Worm (Caenorhabditis elegans): ENCODE measurements around the gene W03C9.2.
A peak's percentile ranks its signal among the peaks of the same experiment; 100 is the strongest.

The W03C9.2 gene

DNA sequence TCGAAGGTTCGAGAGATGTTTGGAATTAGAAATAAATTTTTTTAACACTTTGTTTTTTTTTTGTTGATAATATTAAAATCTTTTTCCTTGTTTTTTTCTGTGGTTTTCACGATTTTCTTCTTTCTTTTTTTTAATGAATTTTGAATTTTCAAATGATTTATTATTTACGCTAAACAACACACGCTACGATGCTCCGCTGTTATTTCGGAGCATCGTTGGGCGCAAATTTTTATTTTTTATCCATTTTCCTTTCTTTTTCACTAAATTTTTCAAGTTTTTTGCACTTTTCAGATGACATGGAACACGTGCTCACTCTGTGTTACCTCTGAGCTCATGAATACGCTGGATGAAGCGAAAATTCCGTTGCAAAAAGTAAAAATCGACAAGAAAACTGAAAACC is at the start of gene W03C9.2, which contains the start of gene W03C9.1:
W03C9.2 (plus strand) TSS at position 286 of the 400 bp plus-strand sequence.
W03C9.1 (minus strand) TSS at position 46 of the 400 bp plus-strand sequence.
- no peak for TF ChIP-seq alr-1 (tag; optimal IDR thresholded peaks at IDR 0.05; ENCODE audit: borderline replicate concordance)
- no peak for TF ChIP-seq aly-2 (tag; optimal IDR thresholded peaks at IDR 0.05)
- TF ChIP-seq egl-27 (tag; optimal IDR thresholded peaks at IDR 0.05): no peak
- TF ChIP-seq lsy-2 (tag; optimal IDR thresholded peaks at IDR 0.05): no peak
- no peak for TF ChIP-seq lin-35 (GFP tag; optimal IDR thresholded peaks at IDR 0.05)
- no peak for TF ChIP-seq tbx-2 (tag; optimal IDR thresholded peaks at IDR 0.05)
- no peak for TF ChIP-seq lir-3 (tag; optimal IDR thresholded peaks at IDR 0.05; ENCODE audit: poor library complexity)
- no peak for TF ChIP-seq nhr-28 (tag; optimal IDR thresholded peaks at IDR 0.05)
- TF ChIP-seq dpl-1 (GFP tag; optimal IDR thresholded peaks at IDR 0.05): no peak
- TF ChIP-seq C04F5.9 (tag; optimal IDR thresholded peaks at IDR 0.05): no peak
- TF ChIP-seq unc-30 (tag; optimal IDR thresholded peaks at IDR 0.05): no peak
- no peak for TF ChIP-seq hlh-17 (GFP tag; optimal IDR thresholded peaks at IDR 0.05; ENCODE audit: borderline replicate concordance)
- TF ChIP-seq fos-1 (tag; optimal IDR thresholded peaks at IDR 0.05): no peak

- TF ChIP-seq vab-15 (tag; optimal IDR thresholded peaks at IDR 0.05) (no peak), pag-3 (tag; optimal IDR thresholded peaks at IDR 0.05; ENCODE audit: borderline replicate concordance, insufficient read depth) (no peak), egl-27 (tag; optimal IDR thresholded peaks at IDR 0.05) (no peak), nhr-85 (tag) (no peak), C04F5.9 (tag; optimal IDR thresholded peaks at IDR 0.05) (no peak), lir-3 (tag; optimal IDR thresholded peaks at IDR 0.05; ENCODE audit: poor library complexity) (no peak), ceh-63 (GFP tag; optimal IDR thresholded peaks at IDR 0.05) (no peak), grh-1 (GFP tag; IDR thresholded peaks at IDR 0.05) (no peak), sptf-1 (tag; optimal IDR thresholded peaks at IDR 0.05) (no peak), unc-30 (tag; optimal IDR thresholded peaks at IDR 0.05) (no peak)
Observed at ce11 chrII:11914304-11914703, 47.9 kb upstream of the W03C9.2 start, which contains the start of gene ZK930.7. TSS of gene ZK930.7 (plus strand) at chrII:11914604.

- TF ChIP-seq snu-23 (GFP tag; optimal IDR thresholded peaks at IDR 0.05): no peak
- no peak for TF ChIP-seq egl-13 (tag; optimal IDR thresholded peaks at IDR 0.05)
- TF ChIP-seq efl-1 (optimal IDR thresholded peaks at IDR 0.05): peak; percentile 31 to 85
- TF ChIP-seq efl-1 (GFP tag; optimal IDR thresholded peaks at IDR 0.05 in 1 of 2): peak in 1 of 2 experiments; percentile 20
- no peak for TF ChIP-seq ztf-11 (tag; optimal IDR thresholded peaks at IDR 0.05)
- TF ChIP-seq fos-1 (tag; optimal IDR thresholded peaks at IDR 0.05): no peak
- peak; percentile 80 to 87 for TF ChIP-seq lsy-2 (tag; optimal IDR thresholded peaks at IDR 0.05)
- no peak for TF ChIP-seq ztf-4 (tag; optimal IDR thresholded peaks at IDR 0.05)
- TF ChIP-seq blmp-1 (tag; optimal IDR thresholded peaks at IDR 0.05): no peak
- TF ChIP-seq C34B4.2 (tag; optimal IDR thresholded peaks at IDR 0.05): no peak
- TF ChIP-seq zag-1 (tag; optimal IDR thresholded peaks at IDR 0.05): no peak
- TF ChIP-seq hpl-2 (GFP tag; optimal IDR thresholded peaks at IDR 0.05): peak; percentile 58
- TF ChIP-seq sptf-1 (tag; optimal IDR thresholded peaks at IDR 0.05): no peak
- TF ChIP-seq nhr-12 (tag; optimal IDR thresholded peaks at IDR 0.05): no peak
- TF ChIP-seq Y116A8C.19 (tag; optimal IDR thresholded peaks at IDR 0.05; ENCODE audit: borderline replicate concordance): no peak
- no peak for TF ChIP-seq aly-2 (tag; optimal IDR thresholded peaks at IDR 0.05)
- no peak for TF ChIP-seq nhr-237 (tag; optimal IDR thresholded peaks at IDR 0.05)
- no peak for TF ChIP-seq swsn-7 (tag; optimal IDR thresholded peaks at IDR 0.05)
- no peak for TF ChIP-seq unc-86 (tag; optimal IDR thresholded peaks at IDR 0.05)
- TF ChIP-seq mef-2 (tag; optimal IDR thresholded peaks at IDR 0.05): no peak
- peak in 2 of 3 experiments; percentile 10 to 19 for TF ChIP-seq dpl-1 (GFP tag; optimal IDR thresholded peaks at IDR 0.05)
- no peak for TF ChIP-seq mep-1 (tag; optimal IDR thresholded peaks at IDR 0.05)
- TF ChIP-seq skn-1 (tag; optimal IDR thresholded peaks at IDR 0.05): no peak
- no peak for TF ChIP-seq nhr-28 (tag; optimal IDR thresholded peaks at IDR 0.05)
- no peak for TF ChIP-seq nhr-71 (tag; optimal IDR thresholded peaks at IDR 0.05)
- no peak for TF ChIP-seq fkh-4 (tag; optimal IDR thresholded peaks at IDR 0.05; ENCODE audit: borderline replicate concordance)
- TF ChIP-seq ets-5 (GFP tag; IDR thresholded peaks at IDR 0.05): no peak
- TF ChIP-seq nhr-47 (tag; optimal IDR thresholded peaks at IDR 0.05): no peak
- no peak for TF ChIP-seq hlh-4 (tag; optimal IDR thresholded peaks at IDR 0.05)
- TF ChIP-seq pqm-1 (tag; optimal IDR thresholded peaks at IDR 0.05): no peak
Observed at ce11 chrII:11915770-11916554, 46.2 kb upstream of the W03C9.2 start, which contains the start of the genes vps-15 and hmg-12. TSS of gene vps-15 (minus strand) at chrII:11915852. TSS of gene hmg-12 (plus strand) at chrII:11916513.
